Worm (Caenorhabditis elegans): ENCODE data around the gene zmp-5.

The zmp-5 gene

ce11 chrX:12661091-12661526, 14.2 kb downstream of the zmp-5 start:
- TF ChIP-seq elt-3 (tag; optimal IDR thresholded peaks at IDR 0.05) = no peak
- TF ChIP-seq sem-2 (GFP tag; optimal IDR thresholded peaks at IDR 0.05) = peak; percentile 82
- TF ChIP-seq M03D4.4 (tag; optimal IDR thresholded peaks at IDR 0.05) = peak; percentile 88
- TF ChIP-seq drap-1 (GFP tag; optimal IDR thresholded peaks at IDR 0.05) = peak; percentile 91
- TF ChIP-seq unc-62 (GFP tag; optimal IDR thresholded peaks at IDR 0.05) = no peak
- TF ChIP-seq blmp-1 (tag; optimal IDR thresholded peaks at IDR 0.05) = no peak
- TF ChIP-seq nhr-237 (tag; optimal IDR thresholded peaks at IDR 0.05) = no peak
- peak; percentile 89 for TF ChIP-seq cnd-1 (tag; optimal IDR thresholded peaks at IDR 0.05)
- no peak for TF ChIP-seq ceh-39 (tag; optimal IDR thresholded peaks at IDR 0.05)
- TF ChIP-seq flh-1 (GFP tag; optimal IDR thresholded peaks at IDR 0.05) = peak; percentile 74
- peak; percentile 92 for TF ChIP-seq mls-2 (tag; optimal IDR thresholded peaks at IDR 0.05)
- peak; percentile 81 for TF ChIP-seq ceh-43 (GFP tag; optimal IDR thresholded peaks at IDR 0.05)
- no peak for TF ChIP-seq snpc-4 (tag; optimal IDR thresholded peaks at IDR 0.05)
- peak; percentile 83 for TF ChIP-seq ham-2 (GFP tag; optimal IDR thresholded peaks at IDR 0.05)
- peak; percentile 83 for TF ChIP-seq unc-120 (tag; optimal IDR thresholded peaks at IDR 0.05; ENCODE audit: poor library complexity, severe bottlenecking)
- TF ChIP-seq lsy-2 (tag; optimal IDR thresholded peaks at IDR 0.05) = no peak
- no peak for TF ChIP-seq ztf-11 (tag; optimal IDR thresholded peaks at IDR 0.05)
- TF ChIP-seq ces-1 (GFP tag; optimal IDR thresholded peaks at IDR 0.05) = peak; percentile 2
- TF ChIP-seq nhr-76 (tag; optimal IDR thresholded peaks at IDR 0.05) = no peak
- no peak for TF ChIP-seq elt-1 (tag; optimal IDR thresholded peaks at IDR 0.05; ENCODE audit: borderline replicate concordance, insufficient read depth)
- TF ChIP-seq sptf-1 (tag; optimal IDR thresholded peaks at IDR 0.05) = peak; percentile 92
- peak; percentile 34 for TF ChIP-seq mep-1 (tag; optimal IDR thresholded peaks at IDR 0.05)
- peak; percentile 62 for TF ChIP-seq lin-32 (GFP tag; optimal IDR thresholded peaks at IDR 0.05)
- no peak for TF ChIP-seq nhr-12 (tag; optimal IDR thresholded peaks at IDR 0.05)
- TF ChIP-seq lin-13 (tag; optimal IDR thresholded peaks at IDR 0.05) = peak; percentile 18
- TF ChIP-seq ceh-83 (GFP tag; optimal IDR thresholded peaks at IDR 0.05) = peak; percentile 90
- peak; percentile 53 for TF ChIP-seq pha-4 (tag; optimal IDR thresholded peaks at IDR 0.05)
- TF ChIP-seq bed-3 (GFP tag; optimal IDR thresholded peaks at IDR 0.05) = peak; percentile 76
- TF ChIP-seq hlh-1 (tag; optimal IDR thresholded peaks at IDR 0.05) = no peak
- TF ChIP-seq nhr-28 (tag; optimal IDR thresholded peaks at IDR 0.05) = peak; percentile 18
- TF ChIP-seq nhr-2 (tag; optimal IDR thresholded peaks at IDR 0.05) = no peak
- peak; percentile 77 for TF ChIP-seq tbx-8 (GFP tag; optimal IDR thresholded peaks at IDR 0.05)
- TF ChIP-seq zip-8 (tag; optimal IDR thresholded peaks at IDR 0.05) = no peak
- no peak for TF ChIP-seq mab-5 (tag; optimal IDR thresholded peaks at IDR 0.05)
- TF ChIP-seq unc-39 (tag; optimal IDR thresholded peaks at IDR 0.05) = no peak

DNA sequence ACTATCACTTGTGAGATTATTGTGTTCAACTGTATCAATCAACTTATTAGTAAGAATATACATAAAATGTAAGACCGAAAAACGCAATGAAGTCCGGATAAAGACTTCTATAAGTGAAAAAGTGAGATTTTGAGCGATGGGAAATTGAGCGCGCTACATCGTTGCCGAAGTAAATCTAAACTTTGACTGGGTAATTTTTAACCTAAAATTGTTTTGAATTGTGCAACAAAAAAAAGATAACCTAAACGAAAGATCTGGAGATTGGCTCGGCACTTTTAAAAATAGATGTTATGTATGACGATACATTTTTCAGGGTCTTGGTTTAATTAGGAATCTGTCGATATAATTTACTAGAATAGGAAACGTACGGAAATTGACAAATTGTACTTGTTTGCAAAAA, 16.2 kb downstream of the zmp-5 start:
- no peak for TF ChIP-seq zip-8 (tag; optimal IDR thresholded peaks at IDR 0.05)
- no peak for TF ChIP-seq mep-1 (tag; optimal IDR thresholded peaks at IDR 0.05)
- TF ChIP-seq unc-120 (tag; optimal IDR thresholded peaks at IDR 0.05; ENCODE audit: poor library complexity, severe bottlenecking) = no peak
- no peak for TF ChIP-seq nhr-237 (tag; optimal IDR thresholded peaks at IDR 0.05)
- TF ChIP-seq tbx-8 (GFP tag; optimal IDR thresholded peaks at IDR 0.05) = no peak
- no peak for TF ChIP-seq bed-3 (GFP tag; optimal IDR thresholded peaks at IDR 0.05)
- TF ChIP-seq M03D4.4 (tag; optimal IDR thresholded peaks at IDR 0.05) = no peak
- no peak for TF ChIP-seq lin-32 (GFP tag; optimal IDR thresholded peaks at IDR 0.05)
- no peak for TF ChIP-seq mab-5 (tag; optimal IDR thresholded peaks at IDR 0.05)
- no peak for TF ChIP-seq mls-2 (tag; optimal IDR thresholded peaks at IDR 0.05)
- TF ChIP-seq ceh-43 (GFP tag; optimal IDR thresholded peaks at IDR 0.05) = no peak
- no peak for TF ChIP-seq ztf-11 (tag; optimal IDR thresholded peaks at IDR 0.05)
- no peak for TF ChIP-seq ceh-39 (tag; optimal IDR thresholded peaks at IDR 0.05)
- TF ChIP-seq nhr-76 (tag; optimal IDR thresholded peaks at IDR 0.05) = no peak
- TF ChIP-seq sptf-1 (tag; optimal IDR thresholded peaks at IDR 0.05) = no peak
- no peak for TF ChIP-seq elt-3 (tag; optimal IDR thresholded peaks at IDR 0.05)
- TF ChIP-seq ceh-83 (GFP tag; optimal IDR thresholded peaks at IDR 0.05) = no peak
- no peak for TF ChIP-seq unc-39 (tag; optimal IDR thresholded peaks at IDR 0.05)

ce11 chrX:12663537-12663936, 16.6 kb downstream of the zmp-5 start, which contains the start of gene nlp-76:
TSS of gene nlp-76 (minus strand) at chrX:12663903.
- no peak for TF ChIP-seq elt-3 (tag; optimal IDR thresholded peaks at IDR 0.05)
- no peak for TF ChIP-seq cnd-1 (tag; optimal IDR thresholded peaks at IDR 0.05)
- no peak for TF ChIP-seq hlh-1 (tag; optimal IDR thresholded peaks at IDR 0.05)
- no peak for TF ChIP-seq ham-2 (GFP tag; optimal IDR thresholded peaks at IDR 0.05)
- no peak for TF ChIP-seq unc-39 (tag; optimal IDR thresholded peaks at IDR 0.05)
- peak; percentile 53 for TF ChIP-seq ces-1 (GFP tag; optimal IDR thresholded peaks at IDR 0.05)
- TF ChIP-seq lin-13 (tag; optimal IDR thresholded peaks at IDR 0.05) = no peak
- TF ChIP-seq zip-8 (tag; optimal IDR thresholded peaks at IDR 0.05) = no peak
- TF ChIP-seq pha-4 (tag; optimal IDR thresholded peaks at IDR 0.05) = no peak

Measured in whole organism, mixed stage, embryonic.